Fruit fly (Drosophila melanogaster): ENCODE data around the gene Kap-alpha1.

The Kap-alpha1 gene

DNA sequence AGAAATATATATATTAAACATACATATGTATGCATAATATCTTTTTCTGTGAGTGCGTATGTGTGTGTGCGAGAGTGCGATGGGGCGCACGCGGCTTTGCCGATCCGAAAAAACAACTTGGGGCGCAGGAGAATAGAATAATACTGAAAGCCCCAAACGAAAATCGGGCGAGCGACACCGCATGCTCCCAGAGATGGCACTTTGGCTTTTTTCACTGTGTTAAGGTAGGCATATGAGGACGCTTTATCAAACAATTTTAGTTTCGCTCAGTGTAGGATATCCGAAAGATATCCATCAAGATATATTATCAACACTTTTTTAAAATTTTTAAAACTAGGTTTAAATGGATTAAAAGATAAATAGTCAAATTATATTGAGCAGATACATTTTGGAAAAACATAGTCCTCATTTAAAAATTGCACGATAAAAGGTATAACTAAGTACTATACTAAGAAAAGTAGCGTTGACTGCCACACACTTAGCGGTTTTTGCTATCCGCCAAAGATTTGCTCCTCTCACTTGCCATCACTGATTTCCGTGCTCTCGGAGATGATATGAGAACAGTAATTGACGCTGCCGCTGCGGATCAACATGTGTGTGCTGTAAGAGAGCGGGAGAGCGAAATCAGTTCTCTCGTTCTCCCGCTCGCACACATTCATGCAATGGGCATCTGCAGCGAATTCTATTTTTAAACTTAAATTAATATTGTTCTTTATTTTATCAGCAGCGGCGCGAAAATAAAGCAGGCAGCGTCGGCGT is 15.9 kb upstream of the Kap-alpha1 start (continued):
- TF ChIP-seq Antp (GFP tag; optimal IDR thresholded peaks at IDR 0.05) (peak; percentile 51), Hr78 (GFP tag; optimal IDR thresholded peaks at IDR 0.05) (peak in 1 of 2 experiments; percentile 38), mirr (GFP tag; optimal IDR thresholded peaks at IDR 0.05) (no peak), kni (GFP tag; optimal IDR thresholded peaks at IDR 0.05) (no peak), fd96Cb (tag; optimal IDR thresholded peaks at IDR 0.05) (peak; percentile 67), ttk (GFP tag; IDR thresholded peaks at IDR 0.05) (peak; percentile 47; the same call in 1 of the 2 replicates), zfh1 (GFP tag; IDR thresholded peaks at IDR 0.05) (peak; percentile 32; the same call in 2 of the 3 replicates), CG7928 (GFP tag; optimal IDR thresholded peaks at IDR 0.05) (peak; percentile 30), CG18619 (GFP tag; optimal IDR thresholded peaks at IDR 0.05) (peak; percentile 58), CG6654 (GFP tag; optimal IDR thresholded peaks at IDR 0.05) (peak; percentile 30), CG6791 (GFP tag; IDR thresholded peaks at IDR 0.05; ENCODE audit: partially characterized antibody) (peak; percentile 46; the same call in 1 of the 3 replicates), CG6765 (GFP tag; optimal IDR thresholded peaks at IDR 0.05) (peak; percentile 17), Gug (GFP tag; IDR thresholded peaks at IDR 0.05) (peak; percentile 35; the same call in 1 of the 4 replicates), vnd (GFP tag; IDR thresholded peaks at IDR 0.05; ENCODE audit: partially characterized antibody) (no peak), CG9727 (GFP tag; optimal IDR thresholded peaks at IDR 0.05) (peak; percentile 68), MTF-1 (GFP tag; optimal IDR thresholded peaks at IDR 0.05; ENCODE audit: borderline replicate concordance) (no peak), pan (optimal IDR thresholded peaks at IDR 0.05) (no peak), pan (GFP tag; optimal IDR thresholded peaks at IDR 0.05 in 1 of 2, IDR thresholded peaks at IDR 0.05 in 1 of 2) (no peak), gfzf (GFP tag; optimal IDR thresholded peaks at IDR 0.05) (no peak), CG13123 (GFP tag; optimal IDR thresholded peaks at IDR 0.05) (peak; percentile 28), pb (GFP tag; optimal IDR thresholded peaks at IDR 0.05) (no peak), CG7372 (GFP tag; IDR thresholded peaks at IDR 0.05) (peak; percentile 45), CG14667 (GFP tag; IDR thresholded peaks at IDR 0.05) (no peak), pnt (GFP tag; optimal IDR thresholded peaks at IDR 0.05) (peak; percentile 57), Ptx1 (GFP tag; IDR thresholded peaks at IDR 0.05) (peak; percentile 61), stc (GFP tag; IDR thresholded peaks at IDR 0.05) (peak; percentile 25; the same call in 1 of the 2 replicates), da (GFP tag; optimal IDR thresholded peaks at IDR 0.05) (no peak), unc-4 (GFP tag; IDR thresholded peaks at IDR 0.05; ENCODE audit: partially characterized antibody) (0 out of 2 replicates have a peak, but pooled peaks have one; percentile 38), CG14050 (GFP tag; IDR thresholded peaks at IDR 0.05) (no peak), pfk (GFP tag; optimal IDR thresholded peaks at IDR 0.05) (no peak), tll (GFP tag; optimal IDR thresholded peaks at IDR 0.05) (no peak), CG4617 (GFP tag; optimal IDR thresholded peaks at IDR 0.05; ENCODE audit: borderline replicate concordance) (peak; percentile 15), CG4730 (GFP tag; IDR thresholded peaks at IDR 0.05) (no peak), dmrt99B (tag; optimal IDR thresholded peaks at IDR 0.05) (peak; percentile 67), CG1603 (tag; optimal IDR thresholded peaks at IDR 0.05) (peak; percentile 15), CG11696 (GFP tag; IDR thresholded peaks at IDR 0.05) (no peak), CG43689 (GFP tag; IDR thresholded peaks at IDR 0.05) (no peak), Stat92E (GFP tag; optimal IDR thresholded peaks at IDR 0.05) (no peak), CG11456 (GFP tag; IDR thresholded peaks at IDR 0.05) (no peak), prd (optimal IDR thresholded peaks at IDR 0.05) (no peak), prd (GFP tag; IDR thresholded peaks at IDR 0.05) (peak; percentile 70; the same call in 2 of the 3 replicates), ERR (GFP tag; optimal IDR thresholded peaks at IDR 0.05) (no peak), maf-S (GFP tag; optimal IDR thresholded peaks at IDR 0.05) (peak; percentile 44), onecut (GFP tag; IDR thresholded peaks at IDR 0.05) (no peak), tna (GFP tag; IDR thresholded peaks at IDR 0.05; ENCODE audit: partially characterized antibody) (peak; percentile 21; the same call in 1 of the 2 replicates), luna (GFP tag; optimal IDR thresholded peaks at IDR 0.05) (no peak), CG17612 (GFP tag; IDR thresholded peaks at IDR 0.05) (no peak), sr (GFP tag; IDR thresholded peaks at IDR 0.05) (no peak), CG4820 (GFP tag; optimal IDR thresholded peaks at IDR 0.05) (peak; percentile 69)

All from whole organism, embryonic.